Fruit fly (Drosophila melanogaster): Measurements from ENCODE around the gene alt.

DNA sequence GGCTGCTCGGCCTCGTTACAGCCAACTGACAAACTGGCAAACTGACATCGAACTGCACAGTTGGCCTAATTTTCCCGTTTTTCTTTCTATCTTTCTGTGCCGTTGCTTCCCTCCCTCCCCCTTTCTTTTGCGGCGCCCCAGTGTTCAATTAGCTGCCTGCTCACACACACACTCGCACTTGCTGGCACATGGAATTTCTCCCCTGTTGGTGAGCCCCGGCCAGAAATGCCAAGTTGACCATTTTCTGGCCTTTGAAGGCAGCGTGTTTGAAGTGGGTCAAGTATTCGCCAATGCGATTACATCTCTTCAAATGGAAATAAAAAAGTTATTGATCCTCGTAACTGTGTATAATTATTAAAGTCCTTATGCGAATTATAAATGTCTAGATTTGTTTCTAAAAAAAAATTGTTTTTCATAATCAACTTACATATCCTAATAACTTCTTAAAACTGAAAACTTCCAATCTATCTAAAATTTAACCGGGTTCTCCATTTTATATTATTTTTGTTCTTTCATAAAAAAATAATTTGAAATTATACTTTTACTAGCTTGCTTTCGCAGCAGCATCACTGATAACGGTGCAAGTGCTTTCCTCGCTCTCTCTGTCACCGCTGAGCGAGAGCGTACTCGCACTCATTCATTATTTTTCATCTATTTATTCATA lies 1.5 kb downstream of the alt start:
- TF ChIP-seq h (optimal IDR thresholded peaks at IDR 0.05) (no peak), ttk (optimal IDR thresholded peaks at IDR 0.05) (no peak), Sin3A (optimal IDR thresholded peaks at IDR 0.05) (no peak)

Measured in Kc167 (cell line).